Worm (Caenorhabditis elegans) whole organism, young adult: Measurements from ENCODE around the gene srz-75.

Source experiments
- ama-1 ChIP-seq, 3 experiments: fragments of 150-350 bp in 1 of 3; sonication (generic microtip) in 2 of 3; optimal IDR thresholded peaks; 2 replicates each; lab custom pipeline; 2014 to 2018; ENCODE audit warnings: missing biosample characterization in 2 of 3, missing genetic modification characterization in 2 of 3, missing genetic modification reagents in 2 of 3
- dpff-1 ChIP-seq: sonication (generic microtip); optimal IDR thresholded peaks from 2 replicates; lab custom pipeline; 2017; ENCODE audit warnings: mild to moderate bottlenecking, missing genetic modification characterization, missing compliant biosample characterization
- dpl-1 ChIP-seq: fragments of 150-350 bp; optimal IDR thresholded peaks from 2 replicates; lab custom pipeline; 2014; ENCODE audit warnings: missing biosample characterization, missing genetic modification reagents, missing genetic modification characterization
- lin-35 ChIP-seq, 3 experiments: fragments of 150-350 bp in 2 of 3; sonication (generic microtip) in 1 of 3; optimal IDR thresholded peaks; 2 replicates each; lab custom pipeline; 2014 to 2018; ENCODE audit warnings: missing biosample characterization in 3 of 3, missing genetic modification characterization in 3 of 3, missing genetic modification reagents in 3 of 3
- mxl-1 ChIP-seq: sonication (generic microtip); optimal IDR thresholded peaks from 2 replicates; lab custom pipeline; 2016; ENCODE audit warnings: missing genetic modification characterization, missing compliant biosample characterization
- ztf-22 ChIP-seq: fragments of 200-800 bp; sonication (Bioruptor generic); optimal IDR thresholded peaks from 2 replicates; lab custom pipeline; 2018; ENCODE audit warnings: mild to moderate bottlenecking, missing genetic modification characterization, moderate library complexity, missing compliant biosample characterization
- ztf-26 ChIP-seq: sonication (generic microtip); optimal IDR thresholded peaks from 2 replicates; lab custom pipeline; 2017; ENCODE audit warnings: missing genetic modification characterization, missing compliant biosample characterization

- TF ChIP-seq ztf-26 (tag; lab: Kevin White, UChicago) (no peak), mxl-1 (no peak), dpff-1 (tag; lab: Kevin White, UChicago) (no peak), ama-1 (optimal IDR thresholded peaks at IDR 0.05; lab: Kevin White, UChicago) (no peak), ama-1 (GFP tag; optimal IDR thresholded peaks at IDR 0.05; lab: Kevin White, UChicago) (no peak), lin-35 (GFP tag; optimal IDR thresholded peaks at IDR 0.05; lab: Kevin White, UChicago) (no peak), ztf-22 (GFP tag; lab: Kevin White, UChicago) (no peak), dpl-1 (GFP tag; lab: Kevin White, UChicago) (no peak)
These were observed 19.5 kb upstream of the srz-75 start for ce11 chrIV:16310103-16310502.
